Worm (Caenorhabditis elegans): ENCODE results near the gene F46C5.4.

F46C5.4 gene

DNA sequence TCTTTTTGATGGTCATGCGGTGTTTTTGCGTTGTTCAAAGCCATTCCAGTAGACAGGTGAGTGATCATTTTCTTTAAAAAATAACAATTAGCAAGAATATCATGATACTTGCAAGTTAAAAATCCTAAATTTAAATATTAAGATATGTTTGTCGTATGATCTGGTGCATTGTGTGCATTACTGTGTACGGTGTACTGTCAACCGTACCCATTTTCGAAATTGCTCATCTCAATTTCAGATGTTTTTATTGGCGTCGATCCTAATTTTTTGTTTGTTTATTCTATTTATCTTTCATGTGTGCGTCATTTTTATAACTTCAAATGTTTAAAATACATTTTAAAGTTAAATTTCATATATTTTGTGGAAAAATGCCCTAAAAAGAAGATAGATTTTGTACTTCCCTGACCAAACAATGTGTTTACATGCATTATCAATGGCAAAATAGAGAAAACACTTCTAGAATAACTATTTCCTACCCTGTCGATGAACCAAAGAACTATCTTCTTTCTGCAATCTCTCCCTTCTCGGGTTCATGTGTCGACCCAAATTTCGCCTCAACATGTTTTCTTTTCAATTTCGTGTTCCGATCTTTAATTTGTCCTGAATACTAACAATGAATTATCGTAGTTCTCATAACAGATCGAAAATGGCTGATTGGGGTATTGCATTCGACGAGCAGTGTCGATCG lies 48.5 kb downstream of the F46C5.4 start, which contains the start of the genes T07D4.5 and ddx-19:
TSS of gene T07D4.5 (minus strand) at position 71 of the 688 bp plus-strand sequence.
TSS of gene ddx-19 (plus strand) at position 638 of the 688 bp plus-strand sequence.
- peak; percentile 17; the same call in 1 of the 2 replicates for TF ChIP-seq F33H1.4 (GFP tag; IDR thresholded peaks at IDR 0.05)
- peak; percentile 51; the same call in 1 of the 2 replicates for TF ChIP-seq madf-6 (GFP tag; IDR thresholded peaks at IDR 0.05)
- TF ChIP-seq F23B12.7 (tag; optimal IDR thresholded peaks at IDR 0.05; ENCODE audit: insufficient read depth): peak; percentile 40
- TF ChIP-seq lsl-1 (GFP tag; optimal IDR thresholded peaks at IDR 0.05): peak; percentile 78
- TF ChIP-seq zim-3 (tag; optimal IDR thresholded peaks at IDR 0.05): no peak
- TF ChIP-seq tbp1 (GFP tag; optimal IDR thresholded peaks at IDR 0.05): no peak
- TF ChIP-seq snpc-1.3 (tag; optimal IDR thresholded peaks at IDR 0.05; ENCODE audit: insufficient read depth): peak; percentile 45

Measured in whole organism, young adult.